Worm (Caenorhabditis elegans) whole organism, late embryonic: Measurements from ENCODE around the gene M05D6.2.
A peak's percentile ranks its signal among the peaks of the same experiment; 100 is the strongest.

Source experiments
- C08G9.2 ChIP-seq: sonication (generic microtip); optimal IDR thresholded peaks from 2 replicates; lab custom pipeline; 2016; ENCODE audit warnings: mild to moderate bottlenecking, missing genetic modification characterization, moderate library complexity, missing compliant biosample characterization
- C38D4.7 ChIP-seq: fragments of 200-800 bp; sonication (Bioruptor generic); optimal IDR thresholded peaks from 2 replicates; lab custom pipeline; 2018; ENCODE audit warnings: mild to moderate bottlenecking, missing genetic modification characterization, moderate library complexity, missing compliant biosample characterization
- F13H6.1 ChIP-seq: sonication (generic microtip); optimal IDR thresholded peaks from 2 replicates; lab custom pipeline; 2016; ENCODE audit warnings: missing genetic modification characterization, missing compliant biosample characterization
- K09A11.1 ChIP-seq: sonication (generic microtip); optimal IDR thresholded peaks from 2 replicates; lab custom pipeline; 2017; ENCODE audit warnings: antibody characterized with exemption, mild to moderate bottlenecking, missing genetic modification characterization, missing compliant biosample characterization; ENCODE audit not compliant: insufficient read depth
- T23F11.4 ChIP-seq: fragments of 200-800 bp; sonication (Bioruptor generic); optimal IDR thresholded peaks from 2 replicates; lab custom pipeline; 2018; ENCODE audit warnings: mild to moderate bottlenecking, missing genetic modification characterization, missing compliant biosample characterization
- ceh-14 ChIP-seq: sonication (generic microtip); optimal IDR thresholded peaks from 2 replicates; lab custom pipeline; 2016; ENCODE audit warnings: missing genotype, missing genetic modification characterization, missing compliant biosample characterization
- ceh-18 ChIP-seq: sonication (generic microtip); optimal IDR thresholded peaks from 2 replicates; lab custom pipeline; 2016; ENCODE audit warnings: missing genetic modification characterization, missing compliant biosample characterization
- ceh-22 ChIP-seq: sonication (generic microtip); optimal IDR thresholded peaks from 2 replicates; lab custom pipeline; 2017; ENCODE audit warnings: missing biosample characterization, missing genetic modification characterization
- ceh-24 ChIP-seq: sonication (generic microtip); optimal IDR thresholded peaks from 2 replicates; lab custom pipeline; 2016; ENCODE audit warnings: mild to moderate bottlenecking, missing genetic modification characterization, missing compliant biosample characterization
- ceh-30 ChIP-seq: fragments of 150-350 bp; optimal IDR thresholded peaks from 2 replicates; lab custom pipeline; 2014; ENCODE audit warnings: missing biosample characterization, missing genetic modification characterization
- ceh-31 ChIP-seq: sonication (generic microtip); optimal IDR thresholded peaks from 2 replicates; lab custom pipeline; 2016; ENCODE audit warnings: missing genetic modification characterization, missing compliant biosample characterization
- ceh-34 ChIP-seq: sonication (generic microtip); optimal IDR thresholded peaks from 2 replicates; lab custom pipeline; 2016; ENCODE audit warnings: mild to moderate bottlenecking, missing genetic modification characterization, missing compliant biosample characterization
- ceh-45 ChIP-seq: fragments of 200-800 bp; sonication (Bioruptor generic); IDR thresholded peaks from 2 replicates; pipeline ENCODE4 v1.3.6; 2022; ENCODE audit warnings: missing genetic modification reagents, missing genetic modification characterization, missing compliant biosample characterization
- che-1 ChIP-seq: sonication (generic microtip); optimal IDR thresholded peaks from 2 replicates; lab custom pipeline; 2016; ENCODE audit warnings: mild to moderate bottlenecking, missing genetic modification characterization, missing compliant biosample characterization
- elt-2 ChIP-seq: sonication (generic microtip); optimal IDR thresholded peaks from 2 replicates; lab custom pipeline; 2016; ENCODE audit warnings: missing genetic modification reagents, missing genetic modification characterization, missing compliant biosample characterization
- fkh-10 ChIP-seq: fragments of 150-350 bp; optimal IDR thresholded peaks from 2 replicates; lab custom pipeline; 2014; ENCODE audit warnings: missing biosample characterization, missing genetic modification reagents, missing genetic modification characterization
- fkh-6 ChIP-seq: sonication (generic microtip); optimal IDR thresholded peaks from 2 replicates; lab custom pipeline; 2016; ENCODE audit warnings: missing genetic modification characterization, missing compliant biosample characterization
- hlh-15 ChIP-seq: sonication (generic microtip); optimal IDR thresholded peaks from 2 replicates; lab custom pipeline; 2016; ENCODE audit warnings: missing genetic modification characterization, missing compliant biosample characterization
- hlh-8 ChIP-seq: sonication (generic microtip); optimal IDR thresholded peaks from 2 replicates; lab custom pipeline; 2016; ENCODE audit warnings: missing genotype, missing genetic modification characterization, missing compliant biosample characterization
- lim-6 ChIP-seq: sonication (generic microtip); optimal IDR thresholded peaks from 2 replicates; lab custom pipeline; 2016; ENCODE audit warnings: missing genetic modification characterization, missing compliant biosample characterization
- lin-11 ChIP-seq: fragments of 200-800 bp; sonication (Bioruptor generic); optimal IDR thresholded peaks from 2 replicates; lab custom pipeline; 2018; ENCODE audit warnings: mild to moderate bottlenecking, missing genetic modification characterization, missing compliant biosample characterization
- nfya-1 ChIP-seq: sonication (generic microtip); optimal IDR thresholded peaks from 2 replicates; lab custom pipeline; 2017; ENCODE audit warnings: missing genetic modification characterization, mild to moderate bottlenecking, missing compliant biosample characterization, antibody characterized with exemption, moderate library complexity
- nhr-11 ChIP-seq: fragments of 150-350 bp; optimal IDR thresholded peaks from 2 replicates; lab custom pipeline; 2014; ENCODE audit warnings: missing biosample characterization, missing genetic modification characterization
- npax-4 ChIP-seq: sonication (generic microtip); optimal IDR thresholded peaks from 2 replicates; lab custom pipeline; 2016; ENCODE audit warnings: missing genetic modification characterization, missing compliant biosample characterization
- pax-1 ChIP-seq: fragments of 150-350 bp; optimal IDR thresholded peaks from 2 replicates; lab custom pipeline; 2014; ENCODE audit warnings: missing biosample characterization, missing genetic modification characterization
- pha-2 ChIP-seq: sonication (generic microtip); optimal IDR thresholded peaks from 2 replicates; lab custom pipeline; 2017; ENCODE audit warnings: mild to moderate bottlenecking, missing genetic modification characterization, missing compliant biosample characterization
- ref-2 ChIP-seq: sonication (generic microtip); optimal IDR thresholded peaks from 2 replicates; lab custom pipeline; 2016; ENCODE audit warnings: missing genetic modification characterization, missing compliant biosample characterization
- rnt-1 ChIP-seq: sonication (generic microtip); optimal IDR thresholded peaks from 2 replicates; lab custom pipeline; 2016; ENCODE audit warnings: missing genetic modification characterization, missing compliant biosample characterization
- sox-4 ChIP-seq: sonication (generic microtip); optimal IDR thresholded peaks from 2 replicates; lab custom pipeline; 2017; ENCODE audit warnings: mild to moderate bottlenecking, missing genetic modification characterization, inconsistent platforms, missing compliant biosample characterization
- tbx-7 ChIP-seq: sonication (generic microtip); optimal IDR thresholded peaks from 2 replicates; lab custom pipeline; 2016; ENCODE audit warnings: missing genotype, missing genetic modification characterization, missing compliant biosample characterization
- unc-42 ChIP-seq: sonication (generic microtip); optimal IDR thresholded peaks from 2 replicates; lab custom pipeline; 2016; ENCODE audit warnings: missing genotype, missing genetic modification characterization, missing compliant biosample characterization
- unc-55 ChIP-seq: sonication (generic microtip); optimal IDR thresholded peaks from 2 replicates; lab custom pipeline; 2017; ENCODE audit warnings: missing biosample characterization, missing genetic modification reagents, missing genetic modification characterization

Gene M05D6.2

ce11 chrII:8479337-8479736, 11.4 kb downstream of the M05D6.2 start:
- TF ChIP-seq T23F11.4 (GFP tag; lab: Kevin White, UChicago) = no peak
- no peak for TF ChIP-seq hlh-15
- no peak for TF ChIP-seq F13H6.1 (tag; lab: Kevin White, UChicago)
- no peak for TF ChIP-seq ceh-34 (tag; lab: Kevin White, UChicago)
- TF ChIP-seq lin-11 (tag; lab: Kevin White, UChicago) = no peak
- no peak for TF ChIP-seq lim-6 (tag; lab: Kevin White, UChicago)
- no peak for TF ChIP-seq ceh-30 (tag; lab: Kevin White, UChicago)
- TF ChIP-seq hlh-8 (tag; lab: Kevin White, UChicago) = no peak
- no peak for TF ChIP-seq che-1 (tag; lab: Kevin White, UChicago)
- no peak for TF ChIP-seq ceh-22 (tag; lab: Kevin White, UChicago)
- TF ChIP-seq ceh-14 = no peak
- no peak for TF ChIP-seq pax-1 (tag; lab: Kevin White, UChicago)
- TF ChIP-seq pha-2 = no peak
- no peak for TF ChIP-seq unc-55 (GFP tag; lab: Kevin White, UChicago)
- TF ChIP-seq unc-42 (tag; lab: Kevin White, UChicago) = no peak
- TF ChIP-seq K09A11.1 (tag; lab: Kevin White, UChicago) = no peak
- no peak for TF ChIP-seq nhr-11 (tag; lab: Kevin White, UChicago)
- TF ChIP-seq, all 69 proteins: peak for 0

- TF ChIP-seq C08G9.2 (tag; lab: Kevin White, UChicago) (no peak), fkh-6 (tag; lab: Kevin White, UChicago) (no peak)
- TF ChIP-seq, all 69 proteins: peak for 0
Observed at ce11 chrII:8480166-8480565, 12.3 kb downstream of the M05D6.2 start, which contains the start of gene lact-4. TSS of gene lact-4 (minus strand) at chrII:8480478.

ce11 chrII:8481033-8481708, 13.3 kb downstream of the M05D6.2 start:
- peak; percentile 74 for TF ChIP-seq pax-1 (tag; lab: Kevin White, UChicago)
- TF ChIP-seq unc-55 (GFP tag; lab: Kevin White, UChicago) = peak; percentile 30
- no peak for TF ChIP-seq ceh-24 (tag; lab: Kevin White, UChicago)
- TF ChIP-seq rnt-1 = peak; percentile 11
- no peak for TF ChIP-seq fkh-10
- no peak for TF ChIP-seq sox-4 (tag; lab: Kevin White, UChicago)
- peak; percentile 21 for TF ChIP-seq elt-2
- TF ChIP-seq npax-4 (tag; lab: Kevin White, UChicago) = no peak
- no peak for TF ChIP-seq ceh-45 (GFP tag; lab: Robert Waterston, UW)

ce11 chrII:8481731-8482253, 13.9 kb downstream of the M05D6.2 start, which contains the start of gene M05D6.5:
TSS of gene M05D6.5 (minus strand) at chrII:8482203.
- no peak for TF ChIP-seq fkh-6 (tag; lab: Kevin White, UChicago)
- no peak for TF ChIP-seq ceh-31 (tag; lab: Kevin White, UChicago)
- TF ChIP-seq C38D4.7 (GFP tag; lab: Kevin White, UChicago) = no peak
- TF ChIP-seq ceh-34 (tag; lab: Kevin White, UChicago) = no peak
- no peak for TF ChIP-seq tbx-7 (tag; lab: Kevin White, UChicago)
- TF ChIP-seq F13H6.1 (tag; lab: Kevin White, UChicago) = no peak
- no peak for TF ChIP-seq ceh-18
- no peak for TF ChIP-seq ceh-22 (tag; lab: Kevin White, UChicago)
- TF ChIP-seq ref-2 (tag; lab: Kevin White, UChicago) = no peak
- no peak for TF ChIP-seq nfya-1 (tag; lab: Kevin White, UChicago)
- TF ChIP-seq, all 69 proteins: peak for 0
